Worm (Caenorhabditis elegans) whole organism, L2 larva: ENCODE data around the gene C49F5.3.

ENCODE experiments used
- C34F6.9 ChIP-seq: fragments of 150-350 bp; optimal IDR thresholded peaks from 2 replicates; lab custom pipeline; 2014; ENCODE audit warnings: missing biosample characterization, missing genetic modification characterization
- F13H6.1 ChIP-seq: sonication (generic microtip); optimal IDR thresholded peaks from 2 replicates; lab custom pipeline; 2016; ENCODE audit warnings: missing genetic modification characterization, missing compliant biosample characterization
- R02D3.7 ChIP-seq: fragments of 150-350 bp; optimal IDR thresholded peaks from 2 replicates; lab custom pipeline; 2014; ENCODE audit warnings: missing biosample characterization, missing genetic modification characterization
- Y55F3AM.14 ChIP-seq: fragments of 200-800 bp; sonication (Bioruptor generic); optimal IDR thresholded peaks from 2 replicates; lab custom pipeline; 2018; ENCODE audit warnings: mild to moderate bottlenecking, missing genetic modification characterization, missing compliant biosample characterization
- ZK546.5 ChIP-seq: sonication (generic microtip); optimal IDR thresholded peaks from 2 replicates; lab custom pipeline; 2017; ENCODE audit warnings: missing biosample characterization, missing genetic modification characterization
- alr-1 ChIP-seq: fragments of 150-350 bp; optimal IDR thresholded peaks from 2 replicates; lab custom pipeline; 2014; ENCODE audit warnings: missing biosample characterization, missing genetic modification characterization
- aly-2 ChIP-seq: fragments of 150-350 bp; optimal IDR thresholded peaks from 2 replicates; lab custom pipeline; 2014; ENCODE audit warnings: missing biosample characterization, missing genetic modification characterization
- ama-1 ChIP-seq: fragments of 150-350 bp; optimal IDR thresholded peaks from 2 replicates; lab custom pipeline; 2018; ENCODE audit warnings: inconsistent platforms
- blmp-1 ChIP-seq: sonication (generic microtip); optimal IDR thresholded peaks from 2 replicates; lab custom pipeline; 2017; ENCODE audit warnings: missing genetic modification characterization, mild to moderate bottlenecking, missing compliant biosample characterization, antibody characterized with exemption, moderate library complexity; ENCODE audit not compliant: insufficient read depth
- ceh-16 ChIP-seq: fragments of 150-350 bp; optimal IDR thresholded peaks from 2 replicates; lab custom pipeline; 2014; ENCODE audit warnings: missing biosample characterization, missing genetic modification characterization
- ceh-82 ChIP-seq: fragments of 150-350 bp; optimal IDR thresholded peaks from 2 replicates; lab custom pipeline; 2014; ENCODE audit warnings: missing biosample characterization, missing genetic modification characterization
- crh-2 ChIP-seq: sonication (generic microtip); optimal IDR thresholded peaks from 2 replicates; lab custom pipeline; 2017; ENCODE audit warnings: missing biosample characterization, missing genetic modification characterization
- dmd-4 ChIP-seq: sonication (generic microtip); optimal IDR thresholded peaks from 2 replicates; lab custom pipeline; 2017; ENCODE audit warnings: missing biosample characterization, missing genetic modification characterization
- egl-27 ChIP-seq: sonication (generic microtip); optimal IDR thresholded peaks from 3 replicates; lab custom pipeline; 2017; ENCODE audit warnings: missing biosample characterization, missing genetic modification reagents, missing genetic modification characterization
- elt-1 ChIP-seq: fragments of 150-350 bp; optimal IDR thresholded peaks from 2 replicates; lab custom pipeline; 2014; ENCODE audit warnings: missing biosample characterization, missing genetic modification characterization
- elt-3 ChIP-seq: sonication (generic microtip); optimal IDR thresholded peaks from 2 replicates; lab custom pipeline; 2017; ENCODE audit warnings: missing biosample characterization, missing genetic modification characterization
- fos-1 ChIP-seq: fragments of 150-350 bp; optimal IDR thresholded peaks from 2 replicates; lab custom pipeline; 2014; ENCODE audit warnings: missing biosample characterization, missing genetic modification characterization
- gmeb-1 ChIP-seq: fragments of 150-350 bp; optimal IDR thresholded peaks from 2 replicates; lab custom pipeline; 2014; ENCODE audit warnings: missing biosample characterization, missing genetic modification characterization
- lin-11 ChIP-seq: fragments of 150-350 bp; sonication (generic microtip); optimal IDR thresholded peaks from 2 replicates; lab custom pipeline; 2014; ENCODE audit warnings: missing biosample characterization, missing genetic modification characterization, inconsistent platforms, mixed read lengths
- lin-13 ChIP-seq: fragments of 150-350 bp; optimal IDR thresholded peaks from 2 replicates; lab custom pipeline; 2014; ENCODE audit warnings: missing biosample characterization, missing genetic modification reagents, missing genetic modification characterization
- lin-39 ChIP-seq: fragments of 150-350 bp; optimal IDR thresholded peaks from 2 replicates; lab custom pipeline; 2014; ENCODE audit warnings: missing biosample characterization, missing genetic modification reagents, missing genetic modification characterization
- lsy-2 ChIP-seq, 2 experiments: fragments of 150-350 bp in 1 of 2; sonication (generic microtip) in 1 of 2; optimal IDR thresholded peaks; 2 replicates each; lab custom pipeline; 2014 to 2017; ENCODE audit warnings: missing biosample characterization in 2 of 2, missing genetic modification characterization in 2 of 2
- mab-5 ChIP-seq: fragments of 150-350 bp; optimal IDR thresholded peaks from 2 replicates; lab custom pipeline; 2014; ENCODE audit warnings: missing biosample characterization, missing genetic modification characterization
- mbf-1 ChIP-seq: sonication (generic microtip); optimal IDR thresholded peaks from 2 replicates; lab custom pipeline; 2017; ENCODE audit warnings: missing biosample characterization, missing genetic modification characterization
- mdl-1 ChIP-seq, 2 experiments: fragments of 150-350 bp in 1 of 2; sonication (generic microtip) in 1 of 2; optimal IDR thresholded peaks; 2 replicates each; lab custom pipeline; 2017; ENCODE audit warnings: missing biosample characterization in 2 of 2, missing genetic modification characterization in 2 of 2
- nhr-10 ChIP-seq: sonication (generic microtip); optimal IDR thresholded peaks from 2 replicates; lab custom pipeline; 2017; ENCODE audit warnings: missing biosample characterization, missing genetic modification characterization
- nhr-11 ChIP-seq: fragments of 150-350 bp; optimal IDR thresholded peaks from 2 replicates; lab custom pipeline; 2014; ENCODE audit warnings: missing biosample characterization, missing genetic modification characterization
- nhr-12 ChIP-seq: fragments of 150-350 bp; optimal IDR thresholded peaks from 2 replicates; lab custom pipeline; 2014; ENCODE audit warnings: missing biosample characterization, missing genetic modification characterization
- nhr-129 ChIP-seq: fragments of 150-350 bp; optimal IDR thresholded peaks from 2 replicates; lab custom pipeline; 2014; ENCODE audit warnings: missing biosample characterization, missing genetic modification characterization
- nhr-21 ChIP-seq: fragments of 150-350 bp; optimal IDR thresholded peaks from 2 replicates; lab custom pipeline; 2014; ENCODE audit warnings: missing biosample characterization, missing genetic modification characterization
- nhr-23 ChIP-seq: fragments of 150-350 bp; optimal IDR thresholded peaks from 2 replicates; lab custom pipeline; 2014; ENCODE audit warnings: missing biosample characterization, missing genetic modification reagents, missing genetic modification characterization
- nhr-237 ChIP-seq: fragments of 150-350 bp; optimal IDR thresholded peaks from 2 replicates; lab custom pipeline; 2014; ENCODE audit warnings: missing biosample characterization, missing genetic modification characterization
- nhr-25 ChIP-seq: fragments of 150-350 bp; sonication (generic microtip); optimal IDR thresholded peaks from 3 replicates; lab custom pipeline; 2014; ENCODE audit warnings: missing biosample characterization, missing genetic modification characterization
- nhr-6 ChIP-seq: fragments of 150-350 bp; optimal IDR thresholded peaks from 2 replicates; lab custom pipeline; 2014; ENCODE audit warnings: missing biosample characterization, missing genetic modification characterization
- nhr-77 ChIP-seq: fragments of 150-350 bp; optimal IDR thresholded peaks from 2 replicates; lab custom pipeline; 2014; ENCODE audit warnings: missing biosample characterization, missing genetic modification characterization
- peb-1 ChIP-seq: fragments of 150-350 bp; optimal IDR thresholded peaks from 2 replicates; lab custom pipeline; 2014; ENCODE audit warnings: missing biosample characterization, missing genetic modification characterization
- sem-4 ChIP-seq: fragments of 150-350 bp; optimal IDR thresholded peaks from 2 replicates; lab custom pipeline; 2014; ENCODE audit warnings: missing biosample characterization, missing genetic modification reagents, missing genetic modification characterization
- skn-1 ChIP-seq: sonication (generic microtip); optimal IDR thresholded peaks from 2 replicates; lab custom pipeline; 2017; ENCODE audit warnings: missing biosample characterization, missing genetic modification characterization
- sma-3 ChIP-seq: sonication (generic microtip); optimal IDR thresholded peaks from 2 replicates; lab custom pipeline; 2016; ENCODE audit warnings: missing genetic modification reagents, missing genetic modification characterization, missing compliant biosample characterization
- sma-9 ChIP-seq, 2 experiments: fragments of 150-350 bp in 1 of 2; sonication (generic microtip) in 1 of 2; optimal IDR thresholded peaks; 2 replicates each; lab custom pipeline; 2014 to 2016; ENCODE audit warnings: missing genetic modification characterization in 2 of 2, mild to moderate bottlenecking in 1 of 2, missing biosample characterization in 1 of 2, missing compliant biosample characterization in 1 of 2, missing genetic modification reagents in 1 of 2, moderate library complexity in 1 of 2
- snpc-4 ChIP-seq: fragments of 150-350 bp; optimal IDR thresholded peaks from 2 replicates; lab custom pipeline; 2014; ENCODE audit warnings: missing biosample characterization, missing genetic modification characterization
- unc-39 ChIP-seq: fragments of 150-350 bp; optimal IDR thresholded peaks from 2 replicates; lab custom pipeline; 2014; ENCODE audit warnings: missing biosample characterization, missing genetic modification characterization
- unc-55 ChIP-seq: fragments of 150-350 bp; sonication (generic microtip); optimal IDR thresholded peaks from 3 replicates; lab custom pipeline; 2014; ENCODE audit warnings: missing biosample characterization, missing genetic modification reagents, missing genetic modification characterization
- unc-62 ChIP-seq: fragments of 150-350 bp; optimal IDR thresholded peaks from 2 replicates; lab custom pipeline; 2014; ENCODE audit warnings: missing biosample characterization, missing genetic modification reagents, missing genetic modification characterization
- zag-1 ChIP-seq: fragments of 150-350 bp; optimal IDR thresholded peaks from 2 replicates; lab custom pipeline; 2014; ENCODE audit warnings: missing biosample characterization, missing genetic modification characterization
- ztf-1 ChIP-seq: fragments of 200-800 bp; sonication (Bioruptor generic); conservative IDR thresholded peaks from 2 replicates; pipeline ENCODE4 v1.3.6; 2022; ENCODE audit warnings: missing genetic modification characterization, missing compliant biosample characterization
- ztf-11 ChIP-seq: sonication (generic microtip); optimal IDR thresholded peaks from 2 replicates; lab custom pipeline; 2017; ENCODE audit warnings: missing biosample characterization, missing genetic modification characterization
- ztf-4 ChIP-seq: fragments of 150-350 bp; optimal IDR thresholded peaks from 2 replicates; lab custom pipeline; 2014; ENCODE audit warnings: missing biosample characterization, missing genetic modification characterization

Gene C49F5.3

DNA sequence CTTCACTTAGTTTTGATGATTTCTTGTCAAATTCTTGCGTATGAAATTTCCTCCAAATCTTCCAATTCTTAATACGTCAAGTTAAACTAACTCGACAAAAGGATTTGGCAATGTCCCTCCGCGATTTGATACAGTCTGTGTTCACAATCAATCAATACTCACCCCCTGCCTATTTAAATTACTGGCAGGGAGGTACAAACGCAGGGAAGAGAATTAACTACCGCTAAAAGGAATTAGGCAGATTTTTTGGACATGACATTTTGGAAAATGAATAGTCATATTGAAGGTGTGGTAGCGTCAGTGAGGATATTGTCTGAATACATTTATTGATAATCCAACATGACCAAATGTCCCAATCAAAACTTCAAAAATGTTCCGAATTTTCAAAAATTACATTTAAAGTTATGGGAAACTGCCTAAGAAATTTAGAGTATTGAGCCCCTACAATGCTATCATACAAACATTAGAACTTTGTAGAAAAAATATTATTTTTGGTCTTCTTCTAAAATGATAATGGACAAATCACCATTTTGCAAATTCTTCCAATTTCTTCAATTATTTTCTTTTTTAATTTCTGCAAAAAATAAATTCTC is 46.0 kb downstream of the C49F5.3 start:
- TF ChIP-seq alr-1 (tag; lab: Kevin White, UChicago) (no peak), nhr-6 (peak; percentile 99), ztf-1 (GFP tag; lab: Robert Waterston, UW) (0 out of 2 replicates have a peak, but pooled peaks have one; percentile 55), nhr-237 (peak; percentile 96), unc-39 (tag; lab: Kevin White, UChicago) (peak; percentile 89), ceh-16 (tag; lab: Kevin White, UChicago) (peak; percentile 92), mab-5 (tag; lab: Kevin White, UChicago) (peak; percentile 98), snpc-4 (tag; lab: Kevin White, UChicago) (peak; percentile 91), dmd-4 (tag; lab: Kevin White, UChicago) (peak; percentile 75), Y55F3AM.14 (GFP tag; lab: Kevin White, UChicago) (peak; percentile 92), skn-1 (tag; lab: Kevin White, UChicago) (peak; percentile 98), fos-1 (tag; lab: Kevin White, UChicago) (peak; percentile 98), elt-1 (tag; lab: Kevin White, UChicago) (no peak), ama-1 (lab: Kevin White, UChicago) (peak; percentile 51), unc-55 (peak; percentile 99), gmeb-1 (tag; lab: Kevin White, UChicago) (peak; percentile 97), nhr-12 (tag; lab: Kevin White, UChicago) (peak; percentile 70), egl-27 (peak; percentile 99), sma-3 (GFP tag; lab: Kevin White, UChicago) (peak; percentile 99), unc-62 (peak; percentile 93), lin-39 (tag; lab: Kevin White, UChicago) (peak; percentile 93), lin-11 (tag; lab: Kevin White, UChicago) (peak; percentile 76), zag-1 (tag; lab: Kevin White, UChicago) (peak; percentile 96), ceh-82 (tag; lab: Kevin White, UChicago) (peak; percentile 96), mdl-1 (tag; optimal IDR thresholded peaks at IDR 0.05; lab: Kevin White, UChicago) (peak; percentile 90 to 92), mbf-1 (tag; lab: Kevin White, UChicago) (peak; percentile 75), ztf-11 (peak; percentile 77), elt-3 (tag; lab: Kevin White, UChicago) (peak; percentile 77), lin-13 (GFP tag; lab: Kevin White, UChicago) (peak; percentile 99), R02D3.7 (tag; lab: Kevin White, UChicago) (peak; percentile 78), nhr-129 (tag; lab: Kevin White, UChicago) (peak; percentile 100), ztf-4 (tag; lab: Kevin White, UChicago) (peak; percentile 91), peb-1 (tag; lab: Kevin White, UChicago) (no peak), sem-4 (tag; lab: Kevin White, UChicago) (peak; percentile 97), nhr-25 (tag; lab: Kevin White, UChicago) (peak; percentile 98), blmp-1 (tag; lab: Kevin White, UChicago) (peak; percentile 93), C34F6.9 (tag; lab: Kevin White, UChicago) (peak; percentile 98), lsy-2 (tag; optimal IDR thresholded peaks at IDR 0.05; lab: Kevin White, UChicago) (peak; percentile 95 to 97), nhr-11 (tag; lab: Kevin White, UChicago) (peak; percentile 62), F13H6.1 (tag; lab: Kevin White, UChicago) (peak; percentile 98), sma-9 (GFP tag; optimal IDR thresholded peaks at IDR 0.05; lab: Kevin White, UChicago) (peak; percentile 99), sma-9 (tag; optimal IDR thresholded peaks at IDR 0.05; lab: Kevin White, UChicago) (no peak), ZK546.5 (peak; percentile 71), aly-2 (tag; lab: Kevin White, UChicago) (no peak), crh-2 (peak; percentile 99), nhr-10 (tag; lab: Kevin White, UChicago) (peak; percentile 99), nhr-21 (tag; lab: Kevin White, UChicago) (peak; percentile 100), nhr-23 (tag; lab: Kevin White, UChicago) (no peak), nhr-77 (tag; lab: Kevin White, UChicago) (peak; percentile 98)
